Worm (Caenorhabditis elegans): ENCODE measurements around the gene eak-7.

- TF ChIP-seq lin-11 (tag; optimal IDR thresholded peaks at IDR 0.05) (no peak), nhr-23 (tag; optimal IDR thresholded peaks at IDR 0.05) (no peak)
Measured at ce11 chrIV:12583181-12583580, 17.4 kb upstream of the eak-7 start.
